Fruit fly (Drosophila melanogaster): ENCODE measurements around the gene Myo61F.

The Myo61F gene

DNA sequence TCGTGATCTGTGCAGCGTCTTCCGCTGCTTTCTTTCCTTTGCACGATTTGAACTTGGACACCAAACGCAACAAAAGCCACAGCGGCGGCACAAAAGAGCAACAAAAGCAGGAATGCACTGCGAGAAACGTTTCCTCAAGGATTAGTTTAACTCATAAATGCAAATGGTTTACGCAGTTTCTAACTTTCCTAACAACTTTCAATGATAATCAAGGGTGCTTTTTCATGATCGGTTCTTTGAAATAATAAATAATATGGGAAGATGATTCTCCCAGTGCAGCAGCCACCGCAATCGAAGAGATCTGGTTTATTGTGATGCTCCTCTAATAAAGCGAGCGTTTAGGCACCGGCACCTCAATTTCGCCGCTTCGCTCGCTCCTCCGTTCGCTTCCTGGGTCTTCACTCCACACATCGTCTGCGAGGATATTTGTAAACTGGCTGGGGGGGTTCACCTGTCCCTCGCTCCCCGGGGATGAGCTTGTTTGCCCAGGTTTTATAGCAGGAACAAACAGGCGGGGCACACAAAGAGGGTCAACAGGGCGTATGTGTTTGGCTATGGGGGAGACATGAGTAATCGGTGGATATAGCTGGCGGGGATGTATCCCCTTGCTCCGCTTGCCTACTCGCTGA lies 931 bp downstream of the Myo61F start (continued):
- no peak for TF ChIP-seq mld (GFP tag; IDR thresholded peaks at IDR 0.05; ENCODE audit: partially characterized antibody)
- 0 out of 3 replicates have a peak, but pooled peaks have one; percentile 37 for TF ChIP-seq CG6791 (GFP tag; IDR thresholded peaks at IDR 0.05; ENCODE audit: partially characterized antibody)
- peak; percentile 68; the same call in 2 of the 3 replicates for TF ChIP-seq dysf (GFP tag; IDR thresholded peaks at IDR 0.05)
- peak; percentile 82 for TF ChIP-seq CG12071 (GFP tag; optimal IDR thresholded peaks at IDR 0.05)
- peak; percentile 64 for TF ChIP-seq gcm2 (GFP tag; optimal IDR thresholded peaks at IDR 0.05)
- TF ChIP-seq Opbp (GFP tag; IDR thresholded peaks at IDR 0.05; ENCODE audit: partially characterized antibody): no peak
- TF ChIP-seq CG4730 (GFP tag; IDR thresholded peaks at IDR 0.05): peak; percentile 59
- no peak for TF ChIP-seq eve (GFP tag; optimal IDR thresholded peaks at IDR 0.05)
- no peak for TF ChIP-seq pzg (GFP tag; optimal IDR thresholded peaks at IDR 0.05)
- no peak for TF ChIP-seq Usf (GFP tag; optimal IDR thresholded peaks at IDR 0.05)
- peak; percentile 68 for TF ChIP-seq danr (GFP tag; IDR thresholded peaks at IDR 0.05)
- peak; percentile 80 for TF ChIP-seq Nf-YA (GFP tag; IDR thresholded peaks at IDR 0.05)
- no peak for TF ChIP-seq fd102C (GFP tag; optimal IDR thresholded peaks at IDR 0.05)
- no peak for TF ChIP-seq CG34376 (GFP tag; optimal IDR thresholded peaks at IDR 0.05)
- 0 out of 2 replicates have a peak, but pooled peaks have one; percentile 9 for TF ChIP-seq al (GFP tag; IDR thresholded peaks at IDR 0.05)
- peak; percentile 28 for TF ChIP-seq NC2α (GFP tag; optimal IDR thresholded peaks at IDR 0.05)
- TF ChIP-seq CrebB (tag; optimal IDR thresholded peaks at IDR 0.05): peak; percentile 58
- peak; percentile 89 to 94 for TF ChIP-seq bsh (GFP tag; optimal IDR thresholded peaks at IDR 0.05)
- peak; percentile 39 for TF ChIP-seq CG17186 (GFP tag; optimal IDR thresholded peaks at IDR 0.05)
- TF ChIP-seq CG3163 (GFP tag; optimal IDR thresholded peaks at IDR 0.05): peak; percentile 27
- TF ChIP-seq CG9797 (GFP tag; optimal IDR thresholded peaks at IDR 0.05): no peak
- peak; percentile 74 for TF ChIP-seq CG12659 (GFP tag; optimal IDR thresholded peaks at IDR 0.05)
- TF ChIP-seq BEAF-32 (GFP tag; optimal IDR thresholded peaks at IDR 0.05): no peak
- TF ChIP-seq HLHmδ (GFP tag; optimal IDR thresholded peaks at IDR 0.05): no peak
- peak; percentile 86 for TF ChIP-seq phol (tag; optimal IDR thresholded peaks at IDR 0.05)
- peak; percentile 88 for TF ChIP-seq ara (GFP tag; IDR thresholded peaks at IDR 0.05)
- peak; percentile 25 for TF ChIP-seq repo (GFP tag; optimal IDR thresholded peaks at IDR 0.05)
- peak; percentile 44 for TF ChIP-seq CG10147 (GFP tag; optimal IDR thresholded peaks at IDR 0.05)
- peak; percentile 40 for TF ChIP-seq HmgZ (tag; optimal IDR thresholded peaks at IDR 0.05)
- TF ChIP-seq CG18011 (GFP tag; optimal IDR thresholded peaks at IDR 0.05): no peak
- peak; percentile 46 for TF ChIP-seq wek (GFP tag; optimal IDR thresholded peaks at IDR 0.05)
- 0 out of 2 replicates have a peak, but pooled peaks have one; percentile 29 for TF ChIP-seq CG4404 (GFP tag; IDR thresholded peaks at IDR 0.05)
- peak; percentile 84 for TF ChIP-seq otp (GFP tag; IDR thresholded peaks at IDR 0.05)
- TF ChIP-seq CG9932 (GFP tag; IDR thresholded peaks at IDR 0.05): no peak
- TF ChIP-seq vvl (GFP tag; IDR thresholded peaks at IDR 0.05): peak; percentile 96
- peak; percentile 68 for TF ChIP-seq CG10462 (GFP tag; optimal IDR thresholded peaks at IDR 0.05)
- TF ChIP-seq pita (GFP tag; optimal IDR thresholded peaks at IDR 0.05): no peak
- TF ChIP-seq CG12391 (tag; optimal IDR thresholded peaks at IDR 0.05): peak; percentile 82
- TF ChIP-seq cwo (GFP tag; optimal IDR thresholded peaks at IDR 0.05): peak; percentile 9
- peak; percentile 76 for TF ChIP-seq Atf3 (GFP tag; optimal IDR thresholded peaks at IDR 0.05)
- TF ChIP-seq CG10565 (GFP tag; optimal IDR thresholded peaks at IDR 0.05): peak; percentile 39
- TF ChIP-seq Stat92E (GFP tag; optimal IDR thresholded peaks at IDR 0.05): no peak
- no peak for TF ChIP-seq Hr78 (GFP tag; optimal IDR thresholded peaks at IDR 0.05)
- TF ChIP-seq Oli (tag; optimal IDR thresholded peaks at IDR 0.05): peak; percentile 81
- TF ChIP-seq nom (GFP tag; optimal IDR thresholded peaks at IDR 0.05): peak; percentile 72
- peak; percentile 45; the same call in 1 of the 2 replicates for TF ChIP-seq ro (GFP tag; IDR thresholded peaks at IDR 0.05)
- no peak for TF ChIP-seq CG16813 (GFP tag; IDR thresholded peaks at IDR 0.05; ENCODE audit: partially characterized antibody)
- TF ChIP-seq Ptx1 (GFP tag; IDR thresholded peaks at IDR 0.05): peak; percentile 79

Data from whole organism, embryonic.